Worm (Caenorhabditis elegans) whole organism, L2 larva: Measurements from ENCODE around the gene B0563.10.

Experiments used
- C34F6.9 ChIP-seq: fragments of 150-350 bp; optimal IDR thresholded peaks from 2 replicates; lab custom pipeline; 2014; ENCODE audit warnings: missing biosample characterization, missing genetic modification characterization
- F13H6.1 ChIP-seq: sonication (generic microtip); optimal IDR thresholded peaks from 2 replicates; lab custom pipeline; 2016; ENCODE audit warnings: missing genetic modification characterization, missing compliant biosample characterization
- R02D3.7 ChIP-seq: fragments of 150-350 bp; optimal IDR thresholded peaks from 2 replicates; lab custom pipeline; 2014; ENCODE audit warnings: missing biosample characterization, missing genetic modification characterization
- Y55F3AM.14 ChIP-seq: fragments of 200-800 bp; sonication (Bioruptor generic); optimal IDR thresholded peaks from 2 replicates; lab custom pipeline; 2018; ENCODE audit warnings: mild to moderate bottlenecking, missing genetic modification characterization, missing compliant biosample characterization
- ZK546.5 ChIP-seq: sonication (generic microtip); optimal IDR thresholded peaks from 2 replicates; lab custom pipeline; 2017; ENCODE audit warnings: missing biosample characterization, missing genetic modification characterization
- aly-2 ChIP-seq: fragments of 150-350 bp; optimal IDR thresholded peaks from 2 replicates; lab custom pipeline; 2014; ENCODE audit warnings: missing biosample characterization, missing genetic modification characterization
- ama-1 ChIP-seq: fragments of 150-350 bp; optimal IDR thresholded peaks from 2 replicates; lab custom pipeline; 2018; ENCODE audit warnings: inconsistent platforms
- blmp-1 ChIP-seq: sonication (generic microtip); optimal IDR thresholded peaks from 2 replicates; lab custom pipeline; 2017; ENCODE audit warnings: missing genetic modification characterization, mild to moderate bottlenecking, missing compliant biosample characterization, antibody characterized with exemption, moderate library complexity; ENCODE audit not compliant: insufficient read depth
- ceh-16 ChIP-seq: fragments of 150-350 bp; optimal IDR thresholded peaks from 2 replicates; lab custom pipeline; 2014; ENCODE audit warnings: missing biosample characterization, missing genetic modification characterization
- ceh-82 ChIP-seq: fragments of 150-350 bp; optimal IDR thresholded peaks from 2 replicates; lab custom pipeline; 2014; ENCODE audit warnings: missing biosample characterization, missing genetic modification characterization
- crh-2 ChIP-seq: sonication (generic microtip); optimal IDR thresholded peaks from 2 replicates; lab custom pipeline; 2017; ENCODE audit warnings: missing biosample characterization, missing genetic modification characterization
- dmd-4 ChIP-seq: sonication (generic microtip); optimal IDR thresholded peaks from 2 replicates; lab custom pipeline; 2017; ENCODE audit warnings: missing biosample characterization, missing genetic modification characterization
- egl-27 ChIP-seq: sonication (generic microtip); optimal IDR thresholded peaks from 3 replicates; lab custom pipeline; 2017; ENCODE audit warnings: missing biosample characterization, missing genetic modification reagents, missing genetic modification characterization
- elt-1 ChIP-seq: fragments of 150-350 bp; optimal IDR thresholded peaks from 2 replicates; lab custom pipeline; 2014; ENCODE audit warnings: missing biosample characterization, missing genetic modification characterization
- gmeb-1 ChIP-seq: fragments of 150-350 bp; optimal IDR thresholded peaks from 2 replicates; lab custom pipeline; 2014; ENCODE audit warnings: missing biosample characterization, missing genetic modification characterization
- lsy-2 ChIP-seq, 2 experiments: fragments of 150-350 bp in 1 of 2; sonication (generic microtip) in 1 of 2; optimal IDR thresholded peaks; 2 replicates each; lab custom pipeline; 2014 to 2017; ENCODE audit warnings: missing biosample characterization in 2 of 2, missing genetic modification characterization in 2 of 2
- mbf-1 ChIP-seq: sonication (generic microtip); optimal IDR thresholded peaks from 2 replicates; lab custom pipeline; 2017; ENCODE audit warnings: missing biosample characterization, missing genetic modification characterization
- mdl-1 ChIP-seq, 2 experiments: fragments of 150-350 bp in 1 of 2; sonication (generic microtip) in 1 of 2; optimal IDR thresholded peaks; 2 replicates each; lab custom pipeline; 2017; ENCODE audit warnings: missing biosample characterization in 2 of 2, missing genetic modification characterization in 2 of 2
- nhr-10 ChIP-seq: sonication (generic microtip); optimal IDR thresholded peaks from 2 replicates; lab custom pipeline; 2017; ENCODE audit warnings: missing biosample characterization, missing genetic modification characterization
- nhr-129 ChIP-seq: fragments of 150-350 bp; optimal IDR thresholded peaks from 2 replicates; lab custom pipeline; 2014; ENCODE audit warnings: missing biosample characterization, missing genetic modification characterization
- nhr-25 ChIP-seq: fragments of 150-350 bp; sonication (generic microtip); optimal IDR thresholded peaks from 3 replicates; lab custom pipeline; 2014; ENCODE audit warnings: missing biosample characterization, missing genetic modification characterization
- nhr-6 ChIP-seq: fragments of 150-350 bp; optimal IDR thresholded peaks from 2 replicates; lab custom pipeline; 2014; ENCODE audit warnings: missing biosample characterization, missing genetic modification characterization
- nhr-77 ChIP-seq: fragments of 150-350 bp; optimal IDR thresholded peaks from 2 replicates; lab custom pipeline; 2014; ENCODE audit warnings: missing biosample characterization, missing genetic modification characterization
- peb-1 ChIP-seq: fragments of 150-350 bp; optimal IDR thresholded peaks from 2 replicates; lab custom pipeline; 2014; ENCODE audit warnings: missing biosample characterization, missing genetic modification characterization
- sem-4 ChIP-seq: fragments of 150-350 bp; optimal IDR thresholded peaks from 2 replicates; lab custom pipeline; 2014; ENCODE audit warnings: missing biosample characterization, missing genetic modification reagents, missing genetic modification characterization
- skn-1 ChIP-seq: sonication (generic microtip); optimal IDR thresholded peaks from 2 replicates; lab custom pipeline; 2017; ENCODE audit warnings: missing biosample characterization, missing genetic modification characterization
- snpc-4 ChIP-seq: fragments of 150-350 bp; optimal IDR thresholded peaks from 2 replicates; lab custom pipeline; 2014; ENCODE audit warnings: missing biosample characterization, missing genetic modification characterization
- unc-39 ChIP-seq: fragments of 150-350 bp; optimal IDR thresholded peaks from 2 replicates; lab custom pipeline; 2014; ENCODE audit warnings: missing biosample characterization, missing genetic modification characterization
- unc-55 ChIP-seq: fragments of 150-350 bp; sonication (generic microtip); optimal IDR thresholded peaks from 3 replicates; lab custom pipeline; 2014; ENCODE audit warnings: missing biosample characterization, missing genetic modification reagents, missing genetic modification characterization
- zag-1 ChIP-seq: fragments of 150-350 bp; optimal IDR thresholded peaks from 2 replicates; lab custom pipeline; 2014; ENCODE audit warnings: missing biosample characterization, missing genetic modification characterization
- ztf-11 ChIP-seq: sonication (generic microtip); optimal IDR thresholded peaks from 2 replicates; lab custom pipeline; 2017; ENCODE audit warnings: missing biosample characterization, missing genetic modification characterization

The B0563.10 gene

ce11 chrX:9180823-9181222 is 13.8 kb upstream of the B0563.10 start, which contains the start of gene Y81B9A.4:
TSS of gene Y81B9A.4 (minus strand) at chrX:9180923.
- TF ChIP-seq aly-2 (tag; lab: Kevin White, UChicago) (no peak), dmd-4 (tag; lab: Kevin White, UChicago) (no peak)

- TF ChIP-seq unc-39, result no peak
- no peak for TF ChIP-seq ZK546.5 (tag; lab: Kevin White, UChicago)
- no peak for TF ChIP-seq F13H6.1 (tag; lab: Kevin White, UChicago)
- TF ChIP-seq lsy-2 (tag; optimal IDR thresholded peaks at IDR 0.05; lab: Kevin White, UChicago), result no peak
- no peak for TF ChIP-seq unc-55
Measured at ce11 chrX:9174409-9174808, 7.4 kb upstream of the B0563.10 start, which contains the start of gene B0563.8. TSS of gene B0563.8 (minus strand) at chrX:9174509.

- TF ChIP-seq unc-55, result no peak
Measured at ce11 chrX:9172733-9173132, 5.7 kb upstream of the B0563.10 start.

ce11 chrX:9172278-9172677 is 5.2 kb upstream of the B0563.10 start, which contains the start of gene B0563.18:
TSS of gene B0563.18 (plus strand) at chrX:9172578.
- TF ChIP-seq peb-1 (tag; lab: Kevin White, UChicago) (no peak), lsy-2 (tag; optimal IDR thresholded peaks at IDR 0.05; lab: Kevin White, UChicago) (no peak), mbf-1 (tag; lab: Kevin White, UChicago) (no peak), elt-1 (tag; lab: Kevin White, UChicago) (no peak), crh-2 (tag; lab: Kevin White, UChicago) (no peak), ceh-16 (tag; lab: Kevin White, UChicago) (no peak), Y55F3AM.14 (GFP tag; lab: Kevin White, UChicago) (no peak), skn-1 (tag; lab: Kevin White, UChicago) (no peak), nhr-25 (tag; lab: Kevin White, UChicago) (no peak), nhr-10 (no peak), ama-1 (lab: Kevin White, UChicago) (no peak)

- no peak for TF ChIP-seq sem-4 (tag; lab: Kevin White, UChicago)
- no peak for TF ChIP-seq R02D3.7 (tag; lab: Kevin White, UChicago)
- TF ChIP-seq nhr-6 (tag; lab: Kevin White, UChicago), result no peak
- no peak for TF ChIP-seq ZK546.5 (tag; lab: Kevin White, UChicago)
- no peak for TF ChIP-seq snpc-4 (tag; lab: Kevin White, UChicago)
- no peak for TF ChIP-seq ztf-11
- TF ChIP-seq blmp-1 (tag; lab: Kevin White, UChicago), result no peak
- TF ChIP-seq mbf-1 (tag; lab: Kevin White, UChicago), result no peak
Measured at ce11 chrX:9171241-9171640, 4.2 kb upstream of the B0563.10 start, which contains the start of gene B0563.1. TSS of gene B0563.1 (plus strand) at chrX:9171541.

- TF ChIP-seq nhr-129 (tag; lab: Kevin White, UChicago), result no peak
- TF ChIP-seq ceh-82 (tag; lab: Kevin White, UChicago), result no peak
- TF ChIP-seq crh-2 (tag; lab: Kevin White, UChicago), result no peak
- no peak for TF ChIP-seq ama-1 (lab: Kevin White, UChicago)
- no peak for TF ChIP-seq snpc-4 (tag; lab: Kevin White, UChicago)
- no peak for TF ChIP-seq dmd-4 (tag; lab: Kevin White, UChicago)
- no peak for TF ChIP-seq lsy-2 (tag; optimal IDR thresholded peaks at IDR 0.05; lab: Kevin White, UChicago)
- TF ChIP-seq egl-27 (tag; lab: Kevin White, UChicago), result no peak
- TF ChIP-seq peb-1 (tag; lab: Kevin White, UChicago), result no peak
- TF ChIP-seq mdl-1 (tag; optimal IDR thresholded peaks at IDR 0.05; lab: Kevin White, UChicago), result no peak
- TF ChIP-seq elt-1 (tag; lab: Kevin White, UChicago), result no peak
- TF ChIP-seq sem-4 (tag; lab: Kevin White, UChicago), result no peak
- no peak for TF ChIP-seq zag-1
- no peak for TF ChIP-seq nhr-77
- no peak for TF ChIP-seq R02D3.7 (tag; lab: Kevin White, UChicago)
- TF ChIP-seq F13H6.1 (tag; lab: Kevin White, UChicago), result no peak
- TF ChIP-seq aly-2 (tag; lab: Kevin White, UChicago), result no peak
- no peak for TF ChIP-seq C34F6.9
Measured at ce11 chrX:9170058-9170457, 3.0 kb upstream of the B0563.10 start.

- no peak for TF ChIP-seq ztf-11
- no peak for TF ChIP-seq blmp-1 (tag; lab: Kevin White, UChicago)
- no peak for TF ChIP-seq lsy-2 (tag; optimal IDR thresholded peaks at IDR 0.05; lab: Kevin White, UChicago)
- no peak for TF ChIP-seq gmeb-1
Measured at ce11 chrX:9168239-9168638, 1.2 kb upstream of the B0563.10 start, which contains the start of gene B0563.9. TSS of gene B0563.9 (plus strand) at chrX:9168539.
